Worm (Caenorhabditis elegans) whole organism, L1 larva: ENCODE data around the gene fil-2.
A peak's percentile ranks its signal among the peaks of the same experiment; 100 is the strongest.

Experiments used
- C16A3.4 ChIP-seq: fragments of 150-350 bp; optimal IDR thresholded peaks from 2 replicates; lab custom pipeline; 2014; ENCODE audit warnings: missing biosample characterization, missing genetic modification characterization
- aha-1 ChIP-seq: fragments of 150-350 bp; optimal IDR thresholded peaks from 2 replicates; lab custom pipeline; 2014; ENCODE audit warnings: missing biosample characterization, missing genetic modification characterization
- alr-1 ChIP-seq: fragments of 200-800 bp; sonication (Bioruptor generic); optimal IDR thresholded peaks from 2 replicates; lab custom pipeline; 2018; ENCODE audit warnings: borderline replicate concordance, mild to moderate bottlenecking, missing genetic modification characterization, missing compliant biosample characterization
- aly-2 ChIP-seq: fragments of 150-350 bp; optimal IDR thresholded peaks from 2 replicates; lab custom pipeline; 2014; ENCODE audit warnings: missing biosample characterization, missing genetic modification characterization
- blmp-1 ChIP-seq: fragments of 150-350 bp; optimal IDR thresholded peaks from 2 replicates; lab custom pipeline; 2014; ENCODE audit warnings: missing biosample characterization, missing genetic modification characterization
- ceh-88 ChIP-seq: fragments of 200-800 bp; sonication (Bioruptor generic); IDR thresholded peaks from 2 replicates; pipeline ENCODE4 v1.3.6; 2022; ENCODE audit warnings: missing genetic modification characterization, missing compliant biosample characterization
- ceh-90 ChIP-seq: sonication (generic microtip); optimal IDR thresholded peaks from 2 replicates; lab custom pipeline; 2016; ENCODE audit warnings: missing genetic modification characterization, missing compliant biosample characterization
- efl-1 ChIP-seq, 4 experiments: fragments of 150-350 bp; optimal IDR thresholded peaks in 3 of 4; peaks in 1 of 4; 1 replicate in 1 of 4; 2 replicates in 3 of 4; lab custom pipeline; 2014; ENCODE audit warnings: missing biosample characterization in 2 of 4, missing genetic modification characterization in 2 of 4, missing genetic modification reagents in 2 of 4
- efl-3 ChIP-seq: fragments of 200-800 bp; sonication (Bioruptor generic); optimal IDR thresholded peaks from 2 replicates; lab custom pipeline; 2018; ENCODE audit warnings: mild to moderate bottlenecking, missing genetic modification characterization, missing compliant biosample characterization
- egl-13 ChIP-seq: sonication (generic microtip); optimal IDR thresholded peaks from 2 replicates; lab custom pipeline; 2016; ENCODE audit warnings: missing genotype, missing genetic modification reagents, missing genetic modification characterization, missing compliant biosample characterization
- egl-27 ChIP-seq, 2 experiments: fragments of 150-350 bp in 1 of 2; sonication (generic microtip); optimal IDR thresholded peaks; 3 replicates each; lab custom pipeline; 2017 to 2018; ENCODE audit warnings: missing biosample characterization in 2 of 2, missing genetic modification characterization in 2 of 2, missing genetic modification reagents in 2 of 2
- elt-3 ChIP-seq, 6 experiments: fragments of 150-350 bp in 1 of 6; sonication (generic microtip); optimal IDR thresholded peaks; 2 replicates each; lab custom pipeline; 2017 to 2018; ENCODE audit warnings: missing biosample characterization in 6 of 6, missing genetic modification characterization in 6 of 6, inconsistent platforms in 1 of 6
- ets-5 ChIP-seq: fragments of 200-800 bp; sonication (Bioruptor generic); IDR thresholded peaks from 2 replicates; pipeline ENCODE4 v1.3.6; 2022; ENCODE audit warnings: missing genetic modification characterization, missing compliant biosample characterization
- fkh-10 ChIP-seq: sonication (generic microtip); optimal IDR thresholded peaks from 2 replicates; lab custom pipeline; 2017; ENCODE audit warnings: missing biosample characterization, missing genetic modification reagents, missing genetic modification characterization
- fkh-4 ChIP-seq: sonication (generic microtip); optimal IDR thresholded peaks from 2 replicates; lab custom pipeline; 2016; ENCODE audit warnings: missing compliant biosample characterization, missing genetic modification characterization, borderline replicate concordance
- fos-1 ChIP-seq: fragments of 150-350 bp; optimal IDR thresholded peaks from 2 replicates; lab custom pipeline; 2014; ENCODE audit warnings: missing biosample characterization, missing genetic modification characterization
- grh-1 ChIP-seq: fragments of 200-800 bp; sonication (Bioruptor generic); IDR thresholded peaks from 2 replicates; pipeline ENCODE4 v1.3.6; 2022; ENCODE audit warnings: missing genetic modification reagents, missing genetic modification characterization, missing compliant biosample characterization
- hlh-4 ChIP-seq: sonication (generic microtip); optimal IDR thresholded peaks from 2 replicates; lab custom pipeline; 2016; ENCODE audit warnings: mild to moderate bottlenecking, missing genetic modification characterization, missing compliant biosample characterization
- hpl-2 ChIP-seq: fragments of 150-350 bp; optimal IDR thresholded peaks from 2 replicates; lab custom pipeline; 2014; ENCODE audit warnings: missing biosample characterization, missing genetic modification reagents, missing genetic modification characterization
- irx-1 ChIP-seq: sonication (generic microtip); optimal IDR thresholded peaks from 2 replicates; lab custom pipeline; 2016; ENCODE audit warnings: missing genetic modification characterization, missing compliant biosample characterization
- isw-1 ChIP-seq: fragments of 200-800 bp; sonication (Bioruptor generic); IDR thresholded peaks from 2 replicates; pipeline ENCODE4 v1.3.6; 2022; ENCODE audit warnings: missing genetic modification characterization, missing compliant biosample characterization
- lin-13 ChIP-seq: fragments of 150-350 bp; optimal IDR thresholded peaks from 2 replicates; lab custom pipeline; 2014; ENCODE audit warnings: missing biosample characterization, missing genetic modification reagents, missing genetic modification characterization
- lin-14 ChIP-seq: fragments of 200-800 bp; sonication (Bioruptor generic); optimal IDR thresholded peaks from 2 replicates; lab custom pipeline; 2018; ENCODE audit warnings: mild to moderate bottlenecking, missing genetic modification characterization, moderate library complexity, missing compliant biosample characterization
- lin-35 ChIP-seq, 2 experiments: fragments of 150-350 bp; optimal IDR thresholded peaks; 2 replicates each; lab custom pipeline; 2014; ENCODE audit warnings: missing biosample characterization in 2 of 2, missing genetic modification characterization in 2 of 2, missing genetic modification reagents in 2 of 2
- lir-3 ChIP-seq: sonication (generic microtip); optimal IDR thresholded peaks from 2 replicates; lab custom pipeline; 2016; ENCODE audit warnings: mild to moderate bottlenecking, missing genetic modification characterization, moderate library complexity, missing compliant biosample characterization; ENCODE audit not compliant: poor library complexity
- lsy-2 ChIP-seq, 2 experiments: fragments of 150-350 bp; optimal IDR thresholded peaks; 2 replicates each; lab custom pipeline; 2014; ENCODE audit warnings: missing biosample characterization in 2 of 2, missing genetic modification characterization in 2 of 2
- mab-9 ChIP-seq: fragments of 200-800 bp; sonication (Bioruptor generic); IDR thresholded peaks from 2 replicates; pipeline ENCODE4 v1.3.6; 2022; ENCODE audit warnings: missing genetic modification reagents, missing genetic modification characterization, missing compliant biosample characterization
- mdl-1 ChIP-seq, 2 experiments: fragments of 150-350 bp; optimal IDR thresholded peaks; 2 replicates each; lab custom pipeline; 2014 to 2017; ENCODE audit warnings: missing biosample characterization in 2 of 2, missing genetic modification characterization in 2 of 2, inconsistent platforms in 1 of 2
- mep-1 ChIP-seq: fragments of 150-350 bp; optimal IDR thresholded peaks from 2 replicates; lab custom pipeline; 2014; ENCODE audit warnings: missing biosample characterization, missing genetic modification characterization
- nhr-11 ChIP-seq: fragments of 150-350 bp; optimal IDR thresholded peaks from 2 replicates; lab custom pipeline; 2014; ENCODE audit warnings: missing biosample characterization, missing genetic modification characterization
- nhr-12 ChIP-seq: sonication (generic microtip); optimal IDR thresholded peaks from 2 replicates; lab custom pipeline; 2017; ENCODE audit warnings: missing biosample characterization, missing genetic modification characterization
- nhr-19 ChIP-seq: fragments of 200-800 bp; sonication (Bioruptor generic); conservative IDR thresholded peaks from 2 replicates; pipeline ENCODE4 v1.3.6; 2022; ENCODE audit warnings: missing genetic modification characterization, missing compliant biosample characterization
- nhr-20 ChIP-seq: sonication (generic microtip); optimal IDR thresholded peaks from 2 replicates; lab custom pipeline; 2016; ENCODE audit warnings: mild to moderate bottlenecking, missing genetic modification characterization, missing compliant biosample characterization
- nhr-28 ChIP-seq: fragments of 150-350 bp; optimal IDR thresholded peaks from 2 replicates; lab custom pipeline; 2014; ENCODE audit warnings: missing biosample characterization, missing genetic modification characterization
- nhr-47 ChIP-seq: sonication (generic microtip); optimal IDR thresholded peaks from 2 replicates; lab custom pipeline; 2016; ENCODE audit warnings: mild to moderate bottlenecking, missing genetic modification characterization, moderate library complexity, missing compliant biosample characterization
- nhr-71 ChIP-seq: sonication (generic microtip); optimal IDR thresholded peaks from 2 replicates; lab custom pipeline; 2016; ENCODE audit warnings: mild to moderate bottlenecking, missing genetic modification characterization, moderate library complexity, missing compliant biosample characterization
- nhr-77 ChIP-seq: fragments of 150-350 bp; optimal IDR thresholded peaks from 2 replicates; lab custom pipeline; 2014; ENCODE audit warnings: missing biosample characterization, missing genetic modification characterization
- nhr-90 ChIP-seq: sonication (generic microtip); optimal IDR thresholded peaks from 2 replicates; lab custom pipeline; 2016; ENCODE audit warnings: mild to moderate bottlenecking, missing genetic modification characterization, missing compliant biosample characterization; ENCODE audit not compliant: poor library complexity
- pax-3 ChIP-seq: fragments of 200-800 bp; sonication (Bioruptor generic); optimal IDR thresholded peaks from 2 replicates; lab custom pipeline; 2018; ENCODE audit warnings: mild to moderate bottlenecking, missing genetic modification characterization, moderate library complexity, missing compliant biosample characterization
- snpc-4 ChIP-seq: fragments of 150-350 bp; optimal IDR thresholded peaks from 2 replicates; lab custom pipeline; 2014; ENCODE audit warnings: missing biosample characterization, missing genetic modification characterization
- sox-4 ChIP-seq: sonication (generic microtip); optimal IDR thresholded peaks from 2 replicates; lab custom pipeline; 2016; ENCODE audit warnings: missing genetic modification characterization, missing compliant biosample characterization
- sptf-1 ChIP-seq: fragments of 150-350 bp; optimal IDR thresholded peaks from 2 replicates; lab custom pipeline; 2014; ENCODE audit warnings: missing biosample characterization, missing genetic modification characterization
- swsn-7 ChIP-seq: sonication (generic microtip); optimal IDR thresholded peaks from 2 replicates; lab custom pipeline; 2016; ENCODE audit warnings: missing genetic modification characterization, missing compliant biosample characterization
- tbx-2 ChIP-seq: sonication (generic microtip); optimal IDR thresholded peaks from 2 replicates; lab custom pipeline; 2016; ENCODE audit warnings: missing genetic modification characterization, missing compliant biosample characterization
- tlp-1 ChIP-seq: fragments of 150-350 bp; optimal IDR thresholded peaks from 2 replicates; lab custom pipeline; 2014; ENCODE audit warnings: missing biosample characterization, missing genetic modification characterization
- unc-130 ChIP-seq: fragments of 150-350 bp; optimal IDR thresholded peaks from 2 replicates; lab custom pipeline; 2017; ENCODE audit warnings: missing biosample characterization, missing genetic modification characterization, inconsistent platforms
- unc-30 ChIP-seq: sonication (generic microtip); optimal IDR thresholded peaks from 2 replicates; lab custom pipeline; 2017; ENCODE audit warnings: missing biosample characterization, missing genetic modification characterization
- unc-86 ChIP-seq: sonication (generic microtip); optimal IDR thresholded peaks from 2 replicates; lab custom pipeline; 2016; ENCODE audit warnings: missing genetic modification characterization, missing compliant biosample characterization
- ztf-4 ChIP-seq: fragments of 150-350 bp; optimal IDR thresholded peaks from 2 replicates; lab custom pipeline; 2014; ENCODE audit warnings: missing biosample characterization, missing genetic modification characterization

fil-2 gene

DNA sequence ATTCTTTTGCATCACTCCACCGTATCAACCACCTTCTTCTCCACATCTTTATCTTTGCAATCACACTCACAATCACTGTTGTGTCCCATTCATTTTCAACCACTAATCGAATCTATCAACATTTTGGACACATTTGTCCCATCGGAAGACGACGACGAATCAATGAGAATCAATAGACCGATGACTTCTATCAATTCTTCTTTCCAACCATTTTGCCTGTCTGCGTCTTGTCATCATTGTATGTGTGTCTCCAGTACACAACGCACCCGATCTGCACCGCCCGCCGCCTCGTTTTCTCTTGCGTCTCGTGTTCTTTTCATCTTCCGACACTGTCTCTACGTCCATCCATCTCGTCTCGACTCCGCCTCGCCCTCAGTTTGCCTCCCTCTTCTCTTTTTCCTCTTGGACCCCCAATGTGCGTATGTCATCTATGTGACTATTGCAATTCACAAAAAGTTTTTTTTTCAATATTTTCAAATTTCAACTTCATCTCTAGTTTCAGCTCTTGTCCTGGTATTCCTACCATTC lies 32.3 kb upstream of the fil-2 start, which contains the start of gene dmd-7 (continued):
- peak; percentile 83 for TF ChIP-seq unc-86 (tag; lab: Kevin White, UChicago)
- TF ChIP-seq fkh-4 (tag; lab: Kevin White, UChicago) = no peak
- peak; percentile 99 for TF ChIP-seq lin-14 (GFP tag; lab: Kevin White, UChicago)
- TF ChIP-seq ztf-4 (tag; lab: Kevin White, UChicago) = peak; percentile 86
- TF ChIP-seq nhr-47 (tag; lab: Kevin White, UChicago) = peak; percentile 91

ce11 chrV:6247397-6247796 lies 31.4 kb upstream of the fil-2 start:
- TF ChIP-seq elt-3 (tag; optimal IDR thresholded peaks at IDR 0.05; lab: Kevin White, UChicago) (peak; percentile 1 to 97 (median 86)), fos-1 (tag; lab: Kevin White, UChicago) (no peak), alr-1 (no peak), grh-1 (peak; percentile 47; the same call in 1 of the 2 replicates), nhr-11 (tag; lab: Kevin White, UChicago) (no peak), hlh-4 (tag; lab: Kevin White, UChicago) (no peak), lin-13 (GFP tag; lab: Kevin White, UChicago) (peak; percentile 2), aly-2 (tag; lab: Kevin White, UChicago) (no peak), nhr-77 (tag; lab: Kevin White, UChicago) (no peak), unc-30 (tag; lab: Kevin White, UChicago) (no peak), sox-4 (tag; lab: Kevin White, UChicago) (peak; percentile 40), fkh-10 (GFP tag; lab: Kevin White, UChicago) (no peak), mep-1 (tag; lab: Kevin White, UChicago) (peak; percentile 36), lin-14 (GFP tag; lab: Kevin White, UChicago) (peak; percentile 78), tlp-1 (tag; lab: Kevin White, UChicago) (no peak), isw-1 (GFP tag; lab: Robert Waterston, UW) (no peak), swsn-7 (tag; lab: Kevin White, UChicago) (no peak), nhr-47 (tag; lab: Kevin White, UChicago) (peak; percentile 65), mdl-1 (tag; optimal IDR thresholded peaks at IDR 0.05; lab: Kevin White, UChicago) (peak in 1 of 2 experiments; percentile 44), nhr-20 (peak; percentile 87), egl-27 (tag; optimal IDR thresholded peaks at IDR 0.05; lab: Kevin White, UChicago) (peak in 1 of 2 experiments; percentile 61), hpl-2 (no peak), blmp-1 (tag; lab: Kevin White, UChicago) (peak; percentile 65), irx-1 (no peak), ceh-90 (no peak), ztf-4 (tag; lab: Kevin White, UChicago) (no peak), efl-1 (optimal IDR thresholded peaks at IDR 0.05; lab: Kevin White, UChicago) (peak in 1 of 2 experiments; percentile 7), efl-1 (GFP tag; optimal IDR thresholded peaks at IDR 0.05 in 1 of 2; lab: Kevin White, UChicago) (no peak), nhr-28 (no peak), C16A3.4 (tag; lab: Kevin White, UChicago) (peak; percentile 34), ceh-88 (GFP tag; lab: Robert Waterston, UW) (no peak), nhr-71 (peak; percentile 82), lsy-2 (tag; optimal IDR thresholded peaks at IDR 0.05; lab: Kevin White, UChicago) (peak; percentile 65 to 81), lin-35 (GFP tag; optimal IDR thresholded peaks at IDR 0.05; lab: Kevin White, UChicago) (peak in 1 of 2 experiments; percentile 70), snpc-4 (no peak), ets-5 (GFP tag; lab: Robert Waterston, UW) (no peak), mab-9 (GFP tag; lab: Robert Waterston, UW) (no peak), nhr-90 (tag; lab: Kevin White, UChicago) (peak; percentile 75), unc-130 (tag; lab: Kevin White, UChicago) (peak; percentile 64), egl-13 (tag; lab: Kevin White, UChicago) (no peak), aha-1 (tag; lab: Kevin White, UChicago) (peak; percentile 43), efl-3 (GFP tag; lab: Kevin White, UChicago) (no peak), tbx-2 (tag; lab: Kevin White, UChicago) (peak; percentile 50), pax-3 (no peak), nhr-12 (tag; lab: Kevin White, UChicago) (no peak), unc-86 (tag; lab: Kevin White, UChicago) (no peak), sptf-1 (tag; lab: Kevin White, UChicago) (no peak), nhr-19 (GFP tag; lab: Robert Waterston, UW) (peak; percentile 73), lir-3 (tag; lab: Kevin White, UChicago) (peak; percentile 21)
